Worm (Caenorhabditis elegans) whole organism, late embryonic: ENCODE measurements around the gene Y48A6B.3.

Source experiments
- Y22D7AL.16 ChIP-seq: sonication (generic microtip); optimal IDR thresholded peaks from 2 replicates; lab custom pipeline; 2016; ENCODE audit warnings: missing genetic modification characterization, missing compliant biosample characterization
- ceh-14 ChIP-seq: sonication (generic microtip); optimal IDR thresholded peaks from 2 replicates; lab custom pipeline; 2016; ENCODE audit warnings: missing genotype, missing genetic modification characterization, missing compliant biosample characterization
- hlh-30 ChIP-seq: sonication (generic microtip); optimal IDR thresholded peaks from 2 replicates; lab custom pipeline; 2017; ENCODE audit warnings: antibody characterized with exemption, missing genetic modification characterization, missing compliant biosample characterization; ENCODE audit not compliant: insufficient read depth
- hlh-8 ChIP-seq: sonication (generic microtip); optimal IDR thresholded peaks from 2 replicates; lab custom pipeline; 2016; ENCODE audit warnings: missing genotype, missing genetic modification characterization, missing compliant biosample characterization
- lin-11 ChIP-seq: fragments of 200-800 bp; sonication (Bioruptor generic); optimal IDR thresholded peaks from 2 replicates; lab custom pipeline; 2018; ENCODE audit warnings: mild to moderate bottlenecking, missing genetic modification characterization, missing compliant biosample characterization
- pag-3 ChIP-seq: sonication (generic microtip); optimal IDR thresholded peaks from 2 replicates; lab custom pipeline; 2016; ENCODE audit warnings: missing compliant biosample characterization, missing genetic modification characterization, borderline replicate concordance
- pha-4 ChIP-seq: fragments of 150-350 bp; optimal IDR thresholded peaks from 2 replicates; lab custom pipeline; 2018; ENCODE audit warnings: missing biosample characterization, missing genetic modification reagents, missing genetic modification characterization
- syd-9 ChIP-seq: sonication (generic microtip); optimal IDR thresholded peaks from 2 replicates; lab custom pipeline; 2016; ENCODE audit warnings: mild to moderate bottlenecking, missing genetic modification characterization, moderate library complexity, missing compliant biosample characterization

ce11 chrIII:11031309-11031708 lies 23.3 kb downstream of the Y48A6B.3 start, which contains the start of gene Y48A6B.14:
- TF ChIP-seq ceh-14 (tag; lab: Kevin White, UChicago): no peak
- TF ChIP-seq hlh-30 (tag; lab: Kevin White, UChicago): no peak
- TF ChIP-seq syd-9 (tag; lab: Kevin White, UChicago): no peak
- no peak for TF ChIP-seq pha-4
- no peak for TF ChIP-seq Y22D7AL.16 (tag; lab: Kevin White, UChicago)
- TF ChIP-seq lin-11 (tag; lab: Kevin White, UChicago): no peak
- TF ChIP-seq hlh-8: no peak
- no peak for TF ChIP-seq pag-3 (tag; lab: Kevin White, UChicago)
